Fruit fly (Drosophila melanogaster) whole organism, embryonic: ENCODE data around the gene RanGAP.

ENCODE experiments used
- ATbp ChIP-seq: fragments of 200-800 bp; sonication (Bioruptor generic); optimal IDR thresholded peaks from 2 replicates; lab custom pipeline; 2017; ENCODE audit warnings: missing biosample characterization, mild to moderate bottlenecking, missing genetic modification characterization, missing genetic modification reagents
- BEAF-32 ChIP-seq: fragments of 200-800 bp; sonication (Bioruptor generic); optimal IDR thresholded peaks from 3 replicates; lab custom pipeline; 2017; ENCODE audit warnings: missing biosample characterization, missing genetic modification characterization, mild to moderate bottlenecking, moderate library complexity, missing genetic modification reagents
- CG1024 ChIP-seq: fragments of 200-800 bp; sonication (Bioruptor generic); IDR thresholded peaks from 2 replicates; pipeline ENCODE4 v1.3.6; 2022; ENCODE audit warnings: missing biosample characterization, missing genetic modification characterization
- CG11695 ChIP-seq: fragments of 200-800 bp; sonication (Bioruptor generic); IDR thresholded peaks from 3 replicates; pipeline ENCODE4 v1.3.6; 2022; ENCODE audit warnings: missing biosample characterization, missing genetic modification characterization
- CG11723 ChIP-seq: fragments of 200-800 bp; sonication (Bioruptor generic); optimal IDR thresholded peaks from 2 replicates; lab custom pipeline; 2017; ENCODE audit warnings: missing biosample characterization, mild to moderate bottlenecking, missing genetic modification characterization
- CG15011 ChIP-seq: fragments of 200-800 bp; sonication (Bioruptor generic); optimal IDR thresholded peaks from 3 replicates; lab custom pipeline; 2018; ENCODE audit warnings: missing biosample characterization, mild to moderate bottlenecking, missing genetic modification characterization
- CG16779 ChIP-seq: fragments of 200-800 bp; sonication (Bioruptor generic); IDR thresholded peaks from 2 replicates; pipeline ENCODE4 v1.3.6; 2022; ENCODE audit warnings: missing biosample characterization, missing genetic modification characterization
- CG16813 ChIP-seq: fragments of 200-800 bp; sonication (Bioruptor generic); IDR thresholded peaks from 3 replicates; pipeline ENCODE4 v1.3.6; 2022; ENCODE audit warnings: missing biosample characterization, missing genetic modification characterization; ENCODE audit not compliant: partially characterized antibody
- CG17186 ChIP-seq: fragments of 200-800 bp; sonication (Bioruptor generic); optimal IDR thresholded peaks from 3 replicates; lab custom pipeline; 2017; ENCODE audit warnings: missing biosample characterization, missing genetic modification reagents, missing genetic modification characterization
- CG18011 ChIP-seq: fragments of 200-800 bp; sonication (Bioruptor generic); optimal IDR thresholded peaks from 2 replicates; lab custom pipeline; 2017; ENCODE audit warnings: missing biosample characterization, missing genetic modification characterization, mild to moderate bottlenecking, moderate library complexity, missing genotype
- CG2120 ChIP-seq: fragments of 200-800 bp; sonication (Bioruptor generic); optimal IDR thresholded peaks from 3 replicates; lab custom pipeline; 2016; ENCODE audit warnings: missing biosample characterization, missing genetic modification characterization
- CG2678 ChIP-seq: fragments of 200-800 bp; sonication (Bioruptor generic); optimal IDR thresholded peaks from 3 replicates; lab custom pipeline; 2019; ENCODE audit warnings: missing biosample characterization, mild to moderate bottlenecking, missing genetic modification characterization, moderate library complexity
- CG2889 ChIP-seq: fragments of 200-800 bp; sonication (Bioruptor generic); IDR thresholded peaks from 3 replicates; pipeline ENCODE4 v1.3.6; 2022; ENCODE audit warnings: missing biosample characterization, missing genetic modification characterization
- CG31441 ChIP-seq: fragments of 200-800 bp; sonication (Bioruptor generic); IDR thresholded peaks from 2 replicates; pipeline ENCODE4 v1.3.6; 2022; ENCODE audit warnings: missing biosample characterization, missing genetic modification characterization
- CG32772 ChIP-seq: fragments of 200-800 bp; sonication (Bioruptor generic); IDR thresholded peaks from 2 replicates; pipeline ENCODE4 v1.3.6; 2022; ENCODE audit warnings: missing biosample characterization, missing genetic modification characterization
- CG33557 ChIP-seq: fragments of 200-800 bp; sonication (Bioruptor generic); optimal IDR thresholded peaks from 2 replicates; lab custom pipeline; 2019; ENCODE audit warnings: missing biosample characterization, mild to moderate bottlenecking, missing genetic modification characterization, moderate library complexity
- CG42726 ChIP-seq: fragments of 200-800 bp; sonication (Bioruptor generic); IDR thresholded peaks from 2 replicates; pipeline ENCODE4 v1.3.6; 2022; ENCODE audit warnings: missing biosample characterization, missing genetic modification characterization; ENCODE audit not compliant: partially characterized antibody
- CG4707 ChIP-seq: fragments of 200-800 bp; sonication (Bioruptor generic); optimal IDR thresholded peaks from 2 replicates; lab custom pipeline; 2018; ENCODE audit warnings: missing biosample characterization, mild to moderate bottlenecking, missing genetic modification characterization, moderate library complexity
- CG5245 ChIP-seq: fragments of 200-800 bp; sonication (Bioruptor generic); optimal IDR thresholded peaks from 3 replicates; lab custom pipeline; 2016; ENCODE audit warnings: missing biosample characterization, missing genetic modification characterization
- CG9876 ChIP-seq: fragments of 200-800 bp; sonication (Bioruptor generic); optimal IDR thresholded peaks from 2 replicates; lab custom pipeline; 2016; ENCODE audit warnings: missing biosample characterization, missing genetic modification characterization
- CTCF ChIP-seq: fragments of 200-800 bp; sonication (Bioruptor generic); optimal IDR thresholded peaks from 2 replicates; lab custom pipeline; 2017; ENCODE audit warnings: missing biosample characterization, mild to moderate bottlenecking, missing genetic modification characterization, moderate library complexity
- E2f2 ChIP-seq: fragments of 200-800 bp; sonication (Bioruptor generic); IDR thresholded peaks from 2 replicates; pipeline ENCODE4 v1.3.6; 2022; ENCODE audit warnings: missing biosample characterization, missing genetic modification characterization
- ERR ChIP-seq: fragments of 200-800 bp; sonication (Bioruptor generic); optimal IDR thresholded peaks from 2 replicates; lab custom pipeline; 2016; ENCODE audit warnings: missing biosample characterization, missing genetic modification characterization
- Mes4 ChIP-seq: fragments of 200-800 bp; sonication (Bioruptor generic); optimal IDR thresholded peaks from 2 replicates; lab custom pipeline; 2016; ENCODE audit warnings: missing biosample characterization, missing genetic modification characterization
- Nf-YC ChIP-seq: fragments of 200-800 bp; optimal IDR thresholded peaks from 3 replicates; lab custom pipeline; 2019; ENCODE audit warnings: missing biosample characterization, mild to moderate bottlenecking, missing genetic modification characterization, moderate library complexity
- Oaz ChIP-seq: fragments of 200-800 bp; sonication (Bioruptor generic); IDR thresholded peaks from 2 replicates; pipeline ENCODE4 v1.3.6; 2022; ENCODE audit warnings: missing biosample characterization, missing genetic modification characterization
- Oli ChIP-seq: fragments of 200-800 bp; sonication (Bioruptor generic); optimal IDR thresholded peaks from 2 replicates; lab custom pipeline; 2018; ENCODE audit warnings: missing biosample characterization, mild to moderate bottlenecking, missing genetic modification characterization, moderate library complexity
- Rfx ChIP-seq: fragments of 200-800 bp; sonication (Bioruptor generic); IDR thresholded peaks from 2 replicates; pipeline ENCODE4 v1.3.6; 2022; ENCODE audit warnings: missing biosample characterization, missing genetic modification characterization
- al ChIP-seq: fragments of 200-800 bp; sonication (Bioruptor generic); IDR thresholded peaks from 2 replicates; pipeline ENCODE4 v1.3.6; 2022; ENCODE audit warnings: missing biosample characterization, missing genetic modification characterization
- crc ChIP-seq: fragments of 200-800 bp; sonication (Bioruptor generic); optimal IDR thresholded peaks from 2 replicates; lab custom pipeline; 2016; ENCODE audit warnings: missing biosample characterization, missing genetic modification characterization
- danr ChIP-seq: fragments of 200-800 bp; sonication (Bioruptor generic); IDR thresholded peaks from 2 replicates; pipeline ENCODE4 v1.3.6; 2022; ENCODE audit warnings: missing biosample characterization, missing genetic modification characterization
- ewg ChIP-seq: fragments of 200-800 bp; sonication (Bioruptor generic); optimal IDR thresholded peaks from 3 replicates; lab custom pipeline; 2017; ENCODE audit warnings: mild to moderate bottlenecking, missing biosample characterization, missing genetic modification reagents, missing genetic modification characterization
- fd64A ChIP-seq: fragments of 200-800 bp; sonication (Bioruptor generic); optimal IDR thresholded peaks from 3 replicates; lab custom pipeline; 2018; ENCODE audit warnings: missing biosample characterization, mild to moderate bottlenecking, missing genetic modification characterization
- grau ChIP-seq: fragments of 200-800 bp; optimal IDR thresholded peaks from 3 replicates; lab custom pipeline; 2019; ENCODE audit warnings: missing biosample characterization, mild to moderate bottlenecking, missing genetic modification characterization, moderate library complexity
- ham ChIP-seq: fragments of 200-800 bp; sonication (Bioruptor generic); IDR thresholded peaks from 2 replicates; pipeline ENCODE4 v1.3.6; 2022; ENCODE audit warnings: missing biosample characterization, missing genetic modification characterization
- ken ChIP-seq: fragments of 200-800 bp; sonication (Bioruptor generic); IDR thresholded peaks from 3 replicates; pipeline ENCODE4 v1.3.6; 2022; ENCODE audit warnings: missing biosample characterization, missing genetic modification characterization
- lilli ChIP-seq: fragments of 200-800 bp; sonication (Bioruptor generic); optimal IDR thresholded peaks from 3 replicates; lab custom pipeline; 2016; ENCODE audit warnings: missing biosample characterization, missing genetic modification characterization
- mld ChIP-seq: fragments of 200-800 bp; sonication (Bioruptor generic); IDR thresholded peaks from 3 replicates; pipeline ENCODE4 v1.3.6; 2022; ENCODE audit warnings: missing biosample characterization, missing genetic modification characterization; ENCODE audit not compliant: partially characterized antibody
- nmo ChIP-seq: fragments of 200-800 bp; sonication (Bioruptor generic); optimal IDR thresholded peaks from 2 replicates; lab custom pipeline; 2018; ENCODE audit warnings: missing biosample characterization, mild to moderate bottlenecking, missing genetic modification characterization, moderate library complexity
- p53 ChIP-seq: fragments of 200-800 bp; sonication (Bioruptor generic); optimal IDR thresholded peaks from 2 replicates; lab custom pipeline; 2016; ENCODE audit warnings: missing biosample characterization, missing genetic modification characterization
- pb ChIP-seq: fragments of 200-800 bp; sonication (Bioruptor generic); optimal IDR thresholded peaks from 3 replicates; lab custom pipeline; 2016; ENCODE audit warnings: missing biosample characterization, missing genetic modification characterization
- pho ChIP-seq: fragments of 200-800 bp; sonication (Bioruptor generic); optimal IDR thresholded peaks from 2 replicates; lab custom pipeline; 2016; ENCODE audit warnings: missing biosample characterization, missing genetic modification characterization
- repo ChIP-seq: fragments of 200-800 bp; sonication (Bioruptor generic); optimal IDR thresholded peaks from 2 replicates; lab custom pipeline; 2016; ENCODE audit warnings: missing biosample characterization, missing genetic modification characterization
- schlank ChIP-seq: fragments of 200-800 bp; sonication (Bioruptor generic); optimal IDR thresholded peaks from 2 replicates; lab custom pipeline; 2018; ENCODE audit warnings: missing biosample characterization, mild to moderate bottlenecking, missing genetic modification characterization
- slou ChIP-seq: fragments of 200-800 bp; sonication (Bioruptor generic); optimal IDR thresholded peaks from 3 replicates; lab custom pipeline; 2016; ENCODE audit warnings: missing biosample characterization, missing genetic modification characterization
- sob ChIP-seq: fragments of 200-800 bp; sonication (Bioruptor generic); IDR thresholded peaks from 2 replicates; pipeline ENCODE4 v1.3.6; 2022; ENCODE audit warnings: missing biosample characterization, missing genetic modification characterization
- tio ChIP-seq: fragments of 200-800 bp; sonication (Bioruptor generic); optimal IDR thresholded peaks from 2 replicates; lab custom pipeline; 2017; ENCODE audit warnings: missing biosample characterization, missing genetic modification characterization, inconsistent platforms
- tx ChIP-seq: fragments of 200-800 bp; sonication (Bioruptor generic); optimal IDR thresholded peaks from 2 replicates; lab custom pipeline; 2016; ENCODE audit warnings: missing biosample characterization, missing genetic modification characterization
- unc-4 ChIP-seq: fragments of 200-800 bp; sonication (Bioruptor generic); IDR thresholded peaks from 2 replicates; pipeline ENCODE4 v1.3.6; 2022; ENCODE audit warnings: missing biosample characterization, missing genetic modification characterization; ENCODE audit not compliant: partially characterized antibody
- zen2 ChIP-seq: fragments of 200-800 bp; sonication (Bioruptor generic); IDR thresholded peaks from 3 replicates; pipeline ENCODE4 v1.3.6; 2022; ENCODE audit warnings: missing biosample characterization, missing genetic modification characterization; ENCODE audit not compliant: partially characterized antibody

Gene RanGAP

dm6 chr2L:19439598-19440230 lies 2.0 kb upstream of the RanGAP start:
- peak; percentile 46 for TF ChIP-seq tio (GFP tag; lab: Kevin White, UChicago)
- peak; percentile 83 for TF ChIP-seq CG1024 (GFP tag; lab: Robert Waterston, UW)
- peak; percentile 85 for TF ChIP-seq CG2678 (tag; lab: Kevin White, UChicago)
- no peak for TF ChIP-seq ham
- TF ChIP-seq CG16779 (GFP tag; lab: Robert Waterston, UW) = peak; percentile 65; the same call in 1 of the 2 replicates
- peak; percentile 86 for TF ChIP-seq Oli
- TF ChIP-seq tx (GFP tag; lab: Kevin White, UChicago) = peak; percentile 53
- TF ChIP-seq CG16813 = no peak
- TF ChIP-seq ATbp (GFP tag; lab: Kevin White, UChicago) = peak; percentile 76
- TF ChIP-seq repo (GFP tag; lab: Kevin White, UChicago) = peak; percentile 46
- peak; percentile 73 for TF ChIP-seq crc
- TF ChIP-seq p53 (GFP tag; lab: Kevin White, UChicago) = peak; percentile 49
- peak; percentile 78 for TF ChIP-seq ewg (GFP tag; lab: Kevin White, UChicago)
- TF ChIP-seq ERR (GFP tag; lab: Kevin White, UChicago) = peak; percentile 14
- peak; percentile 72 for TF ChIP-seq CG5245
- 0 out of 2 replicates have a peak, but pooled peaks have one; percentile 36 for TF ChIP-seq danr (GFP tag; lab: Robert Waterston, UW)
- TF ChIP-seq Nf-YC (tag; lab: Kevin White, UChicago) = peak; percentile 8
- TF ChIP-seq schlank = peak; percentile 84
- TF ChIP-seq Mes4 (GFP tag; lab: Kevin White, UChicago) = peak; percentile 57
- TF ChIP-seq lilli (GFP tag; lab: Kevin White, UChicago) = peak; percentile 94
- no peak for TF ChIP-seq slou (GFP tag; lab: Kevin White, UChicago)
- TF ChIP-seq zen2 = no peak
- TF ChIP-seq CG42726 = no peak
- TF ChIP-seq Rfx (GFP tag; lab: Robert Waterston, UW) = peak; percentile 83
- no peak for TF ChIP-seq mld
- TF ChIP-seq CG2120 (GFP tag; lab: Kevin White, UChicago) = peak; percentile 75
- peak; percentile 61 for TF ChIP-seq CG31441 (GFP tag; lab: Robert Waterston, UW)
- TF ChIP-seq CTCF (GFP tag; lab: Kevin White, UChicago) = peak; percentile 5
- TF ChIP-seq CG17186 (GFP tag; lab: Kevin White, UChicago) = no peak
- TF ChIP-seq CG15011 (GFP tag; lab: Kevin White, UChicago) = peak; percentile 50
- peak; percentile 64 for TF ChIP-seq pb
- TF ChIP-seq ken = peak; percentile 92
- peak; percentile 84 for TF ChIP-seq CG11695
- peak; percentile 94 for TF ChIP-seq CG18011
- TF ChIP-seq al (GFP tag; lab: Robert Waterston, UW) = peak; percentile 62
- peak; percentile 45 for TF ChIP-seq CG33557
- peak; percentile 86 for TF ChIP-seq pho
- TF ChIP-seq CG9876 (GFP tag; lab: Kevin White, UChicago) = peak; percentile 59
- TF ChIP-seq CG11723 (GFP tag; lab: Kevin White, UChicago) = peak; percentile 79
- 0 out of 2 replicates have a peak, but pooled peaks have one; percentile 34 for TF ChIP-seq Oaz (GFP tag; lab: Robert Waterston, UW)
- peak; percentile 69; the same call in 2 of the 3 replicates for TF ChIP-seq CG2889 (GFP tag; lab: Robert Waterston, UW)
- peak; percentile 78 for TF ChIP-seq E2f2 (GFP tag; lab: Robert Waterston, UW)
- peak; percentile 7 for TF ChIP-seq BEAF-32 (GFP tag; lab: Kevin White, UChicago)
- peak; percentile 64 for TF ChIP-seq sob (GFP tag; lab: Robert Waterston, UW)
- no peak for TF ChIP-seq unc-4
- peak; percentile 83 for TF ChIP-seq grau (tag; lab: Kevin White, UChicago)
- TF ChIP-seq CG4707 (GFP tag; lab: Kevin White, UChicago) = peak; percentile 89
- peak; percentile 62 for TF ChIP-seq CG32772 (GFP tag; lab: Robert Waterston, UW)
- peak; percentile 73 for TF ChIP-seq nmo
- TF ChIP-seq fd64A (GFP tag; lab: Kevin White, UChicago) = peak; percentile 14
